Worm (Caenorhabditis elegans) whole organism, L4 larva: ENCODE data around the gene W09G12.10.
A peak's percentile ranks its signal among the peaks of the same experiment; 100 is the strongest.

Source experiments
- Y48G9A.11 ChIP-seq: fragments of 200-800 bp; sonication (Bioruptor generic); IDR thresholded peaks from 2 replicates; pipeline ENCODE4 v1.3.6; 2022; ENCODE audit warnings: missing genetic modification reagents, missing genetic modification characterization, missing compliant biosample characterization
- Y5F2A.4 ChIP-seq: fragments of 200-800 bp; sonication (Bioruptor generic); optimal IDR thresholded peaks from 2 replicates; lab custom pipeline; 2018; ENCODE audit warnings: mild to moderate bottlenecking, missing genetic modification characterization, missing compliant biosample characterization
- ZK337.2 ChIP-seq: fragments of 200-800 bp; sonication (Bioruptor generic); IDR thresholded peaks from 2 replicates; pipeline ENCODE4 v1.3.6; 2022; ENCODE audit warnings: missing genetic modification reagents, missing genetic modification characterization, missing compliant biosample characterization
- arid-1 ChIP-seq: fragments of 200-800 bp; sonication (Bioruptor generic); conservative IDR thresholded peaks from 2 replicates; pipeline ENCODE4 v1.3.6; 2022; ENCODE audit warnings: missing genetic modification reagents, missing genetic modification characterization, missing compliant biosample characterization
- attf-4 ChIP-seq: sonication (generic microtip); optimal IDR thresholded peaks from 3 replicates; lab custom pipeline; 2017; ENCODE audit warnings: missing biosample characterization, missing genetic modification characterization
- ceh-28 ChIP-seq: fragments of 150-350 bp; optimal IDR thresholded peaks from 2 replicates; lab custom pipeline; 2014; ENCODE audit warnings: missing biosample characterization, missing genetic modification reagents, missing genetic modification characterization
- ceh-32 ChIP-seq: sonication (generic microtip); optimal IDR thresholded peaks from 2 replicates; lab custom pipeline; 2016; ENCODE audit warnings: mild to moderate bottlenecking, missing genetic modification characterization, missing compliant biosample characterization; ENCODE audit not compliant: poor library complexity
- ctbp-1 ChIP-seq: fragments of 200-800 bp; sonication (Bioruptor generic); IDR thresholded peaks from 2 replicates; pipeline ENCODE4 v1.3.6; 2022; ENCODE audit warnings: missing genetic modification reagents, missing genetic modification characterization, missing compliant biosample characterization
- daf-12 ChIP-seq: fragments of 150-350 bp; optimal IDR thresholded peaks from 2 replicates; lab custom pipeline; 2014; ENCODE audit warnings: missing biosample characterization, missing genetic modification reagents, missing genetic modification characterization
- daf-16 ChIP-seq, 3 experiments: sonication (generic microtip); optimal IDR thresholded peaks; 2 replicates each; lab custom pipeline; 2016 to 2017; ENCODE audit warnings: missing genetic modification characterization in 3 of 3, missing genetic modification reagents in 3 of 3, mild to moderate bottlenecking in 2 of 3, missing compliant biosample characterization in 2 of 3, missing biosample characterization in 1 of 3, moderate library complexity in 1 of 3
- dmd-6 ChIP-seq: fragments of 200-800 bp; sonication (Bioruptor generic); IDR thresholded peaks from 2 replicates; pipeline ENCODE4 v1.3.6; 2022; ENCODE audit warnings: missing genetic modification reagents, missing genetic modification characterization, missing compliant biosample characterization
- dmd-8 ChIP-seq: fragments of 200-800 bp; sonication (Bioruptor generic); IDR thresholded peaks from 2 replicates; pipeline ENCODE4 v1.3.6; 2022; ENCODE audit warnings: missing genetic modification characterization, missing compliant biosample characterization
- dpl-1 ChIP-seq: fragments of 150-350 bp; optimal IDR thresholded peaks from 2 replicates; lab custom pipeline; 2014; ENCODE audit warnings: missing biosample characterization, missing genetic modification reagents, missing genetic modification characterization
- dve-1 ChIP-seq: sonication (generic microtip); optimal IDR thresholded peaks from 2 replicates; lab custom pipeline; 2017; ENCODE audit warnings: antibody characterized with exemption, mild to moderate bottlenecking, missing genetic modification characterization, missing compliant biosample characterization; ENCODE audit not compliant: insufficient read depth
- egl-43 ChIP-seq: fragments of 200-800 bp; sonication (Bioruptor generic); IDR thresholded peaks from 2 replicates; pipeline ENCODE4 v1.3.6; 2022; ENCODE audit warnings: missing genetic modification reagents, missing genetic modification characterization, missing compliant biosample characterization
- fos-1 ChIP-seq: fragments of 150-350 bp; optimal IDR thresholded peaks from 2 replicates; lab custom pipeline; 2014; ENCODE audit warnings: missing biosample characterization, missing genetic modification characterization
- hlh-11 ChIP-seq: fragments of 200-800 bp; sonication (Bioruptor generic); optimal IDR thresholded peaks from 2 replicates; lab custom pipeline; 2018; ENCODE audit warnings: mild to moderate bottlenecking, missing genetic modification characterization, missing compliant biosample characterization
- lin-1 ChIP-seq: fragments of 200-800 bp; sonication (Bioruptor generic); IDR thresholded peaks from 2 replicates; pipeline ENCODE4 v1.3.6; 2022; ENCODE audit warnings: missing genetic modification reagents, missing genetic modification characterization, missing compliant biosample characterization
- lin-38 ChIP-seq: fragments of 200-800 bp; sonication (Bioruptor generic); IDR thresholded peaks from 2 replicates; pipeline ENCODE4 v1.3.6; 2022; ENCODE audit warnings: missing genetic modification reagents, missing genetic modification characterization, missing compliant biosample characterization
- lsy-2 ChIP-seq, 2 experiments: fragments of 150-350 bp in 1 of 2; sonication (generic microtip) in 1 of 2; optimal IDR thresholded peaks; 2 replicates each; lab custom pipeline; 2014 to 2017; ENCODE audit warnings: missing biosample characterization in 2 of 2, missing genetic modification characterization in 2 of 2
- mep-1 ChIP-seq: fragments of 150-350 bp; sonication (generic microtip); optimal IDR thresholded peaks from 3 replicates; lab custom pipeline; 2014; ENCODE audit warnings: missing biosample characterization, missing genetic modification characterization
- mxl-3 ChIP-seq: fragments of 200-800 bp; sonication (Bioruptor generic); optimal IDR thresholded peaks from 2 replicates; lab custom pipeline; 2018; ENCODE audit warnings: mild to moderate bottlenecking, missing genetic modification characterization, missing compliant biosample characterization
- nhr-28 ChIP-seq: fragments of 150-350 bp; optimal IDR thresholded peaks from 2 replicates; lab custom pipeline; 2014; ENCODE audit warnings: missing biosample characterization, missing genetic modification characterization
- nhr-41 ChIP-seq: fragments of 200-800 bp; sonication (Bioruptor generic); IDR thresholded peaks from 2 replicates; pipeline ENCODE4 v1.3.6; 2022; ENCODE audit warnings: missing genetic modification reagents, missing genetic modification characterization, missing compliant biosample characterization
- nhr-77 ChIP-seq: fragments of 150-350 bp; optimal IDR thresholded peaks from 2 replicates; lab custom pipeline; 2014; ENCODE audit warnings: missing biosample characterization, missing genetic modification characterization
- pqm-1 ChIP-seq: sonication (generic microtip); optimal IDR thresholded peaks from 2 replicates; lab custom pipeline; 2017; ENCODE audit warnings: missing biosample characterization, missing genetic modification characterization
- rbr-2 ChIP-seq: sonication (generic microtip); optimal IDR thresholded peaks from 2 replicates; lab custom pipeline; 2016; ENCODE audit warnings: missing genotype, missing genetic modification characterization, missing compliant biosample characterization
- saeg-2 ChIP-seq: fragments of 200-800 bp; sonication (Bioruptor generic); IDR thresholded peaks from 2 replicates; pipeline ENCODE4 v1.3.6; 2022; ENCODE audit warnings: missing genetic modification reagents, missing genetic modification characterization, missing compliant biosample characterization
- skn-1 ChIP-seq: fragments of 150-350 bp; optimal IDR thresholded peaks from 2 replicates; lab custom pipeline; 2014; ENCODE audit warnings: missing biosample characterization, missing genetic modification characterization
- spr-1 ChIP-seq: sonication (generic microtip); optimal IDR thresholded peaks from 2 replicates; lab custom pipeline; 2016; ENCODE audit warnings: mild to moderate bottlenecking, missing genetic modification characterization, missing compliant biosample characterization
- spr-3 ChIP-seq: fragments of 200-800 bp; sonication (Bioruptor generic); optimal IDR thresholded peaks from 2 replicates; lab custom pipeline; 2018; ENCODE audit warnings: mild to moderate bottlenecking, missing genetic modification characterization, missing compliant biosample characterization
- tag-97 ChIP-seq: fragments of 200-800 bp; sonication (Bioruptor generic); IDR thresholded peaks from 2 replicates; pipeline ENCODE4 v1.3.6; 2022; ENCODE audit warnings: missing genetic modification characterization, missing compliant biosample characterization
- unc-62 ChIP-seq, 3 experiments: fragments of 150-350 bp in 1 of 3; sonication (generic microtip); optimal IDR thresholded peaks in 2 of 3; peaks in 1 of 3; 1 replicate in 1 of 3; 2 replicates in 2 of 3; lab custom pipeline; 2014 to 2017; ENCODE audit warnings: missing biosample characterization in 3 of 3, missing genetic modification characterization in 3 of 3, missing genetic modification reagents in 3 of 3, missing genotype in 1 of 3
- ztf-7 ChIP-seq: fragments of 150-350 bp; optimal IDR thresholded peaks from 2 replicates; lab custom pipeline; 2014; ENCODE audit warnings: missing biosample characterization, missing genetic modification characterization

W09G12.10 gene

DNA sequence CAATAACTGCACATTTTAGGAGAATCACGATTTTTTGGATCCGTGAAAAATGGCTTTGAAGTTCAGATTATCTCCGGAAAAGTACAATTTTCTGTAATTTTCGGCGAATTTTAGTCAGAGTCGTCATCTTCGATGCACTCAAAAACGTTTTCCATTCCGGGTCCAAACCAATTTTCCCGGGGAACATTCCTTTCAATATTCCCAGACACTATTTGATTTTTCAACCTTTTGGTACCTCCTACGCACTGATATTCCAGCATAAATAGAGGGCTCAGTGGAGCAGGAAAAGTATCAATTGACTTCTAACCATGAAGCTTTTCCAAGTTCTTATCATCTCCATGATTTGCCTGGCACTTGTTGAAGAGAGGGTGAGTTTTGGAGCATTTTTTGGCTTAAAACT is 10.5 kb upstream of the W09G12.10 start, which contains the start of gene W09G12.6:
W09G12.6 (plus strand) TSS at position 301 of the 400 bp plus-strand sequence.
- no peak for TF ChIP-seq lsy-2 (tag; optimal IDR thresholded peaks at IDR 0.05; lab: Kevin White, UChicago)
- TF ChIP-seq dmd-8 (GFP tag; lab: Robert Waterston, UW) = no peak
- no peak for TF ChIP-seq nhr-77 (tag; lab: Kevin White, UChicago)
- TF ChIP-seq spr-1 (tag; lab: Kevin White, UChicago) = no peak
- TF ChIP-seq skn-1 (tag; lab: Kevin White, UChicago) = no peak
- TF ChIP-seq pqm-1 = no peak
- TF ChIP-seq egl-43 (GFP tag; lab: Robert Waterston, UW) = no peak
- no peak for TF ChIP-seq fos-1 (tag; lab: Kevin White, UChicago)
- TF ChIP-seq Y5F2A.4 (GFP tag; lab: Kevin White, UChicago) = no peak
- TF ChIP-seq saeg-2 (GFP tag; lab: Robert Waterston, UW) = no peak
- no peak for TF ChIP-seq dmd-6 (GFP tag; lab: Robert Waterston, UW)
- TF ChIP-seq daf-12 = no peak
- TF ChIP-seq dpl-1 (GFP tag; lab: Kevin White, UChicago) = no peak
- TF ChIP-seq tag-97 (GFP tag; lab: Robert Waterston, UW) = no peak
- no peak for TF ChIP-seq ceh-32 (tag; lab: Kevin White, UChicago)
- TF ChIP-seq rbr-2 (tag; lab: Kevin White, UChicago) = no peak

DNA sequence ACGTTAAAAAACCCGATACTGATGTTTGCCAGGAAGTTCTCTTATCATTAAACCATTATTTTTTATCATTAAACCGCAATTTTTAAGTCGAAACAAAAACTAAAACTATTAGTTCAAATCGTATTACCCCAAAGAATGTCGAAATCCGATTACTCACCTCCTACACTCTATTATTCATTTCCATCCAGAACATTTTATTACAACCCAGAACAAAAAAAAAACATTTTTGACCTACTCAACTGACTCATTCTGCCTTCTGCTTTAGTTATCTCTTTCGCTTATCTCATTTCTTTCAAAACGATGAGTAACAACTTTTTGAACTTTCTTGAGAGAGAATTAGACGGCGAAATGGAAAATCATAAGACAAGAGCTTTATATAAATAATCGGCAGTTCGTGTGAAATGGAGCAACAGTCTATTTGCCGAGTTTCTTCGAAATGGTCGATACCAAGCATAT is 7.6 kb upstream of the W09G12.10 start, which contains the start of gene W09G12.7:
W09G12.7 (plus strand) TSS at position 406 of the 456 bp plus-strand sequence.
- no peak for TF ChIP-seq dpl-1 (GFP tag; lab: Kevin White, UChicago)
- peak; percentile 67 for TF ChIP-seq dmd-6 (GFP tag; lab: Robert Waterston, UW)
- no peak for TF ChIP-seq spr-3 (GFP tag; lab: Kevin White, UChicago)
- TF ChIP-seq nhr-41 (GFP tag; lab: Robert Waterston, UW) = no peak
- peak; percentile 32 for TF ChIP-seq nhr-28 (tag; lab: Kevin White, UChicago)
- no peak for TF ChIP-seq hlh-11
- no peak for TF ChIP-seq daf-16 (GFP tag; optimal IDR thresholded peaks at IDR 0.05; lab: Kevin White, UChicago)
- TF ChIP-seq daf-16 (tag; optimal IDR thresholded peaks at IDR 0.05; lab: Kevin White, UChicago) = peak; percentile 6
- no peak for TF ChIP-seq ceh-28 (tag; lab: Kevin White, UChicago)
- no peak for TF ChIP-seq ZK337.2 (GFP tag; lab: Robert Waterston, UW)
- no peak for TF ChIP-seq mep-1 (tag; lab: Kevin White, UChicago)
- TF ChIP-seq attf-4 (tag; lab: Kevin White, UChicago) = no peak
- TF ChIP-seq mxl-3 (GFP tag; lab: Kevin White, UChicago) = no peak
- peak; percentile 47 for TF ChIP-seq nhr-77 (tag; lab: Kevin White, UChicago)
- no peak for TF ChIP-seq ztf-7 (tag; lab: Kevin White, UChicago)
- TF ChIP-seq dve-1 (tag; lab: Kevin White, UChicago) = peak; percentile 41
- TF ChIP-seq lin-1 (GFP tag; lab: Robert Waterston, UW) = no peak
- TF ChIP-seq lin-38 (GFP tag; lab: Robert Waterston, UW) = no peak
- peak; percentile 79 for TF ChIP-seq pqm-1
- TF ChIP-seq arid-1 (GFP tag; lab: Robert Waterston, UW) = no peak

DNA sequence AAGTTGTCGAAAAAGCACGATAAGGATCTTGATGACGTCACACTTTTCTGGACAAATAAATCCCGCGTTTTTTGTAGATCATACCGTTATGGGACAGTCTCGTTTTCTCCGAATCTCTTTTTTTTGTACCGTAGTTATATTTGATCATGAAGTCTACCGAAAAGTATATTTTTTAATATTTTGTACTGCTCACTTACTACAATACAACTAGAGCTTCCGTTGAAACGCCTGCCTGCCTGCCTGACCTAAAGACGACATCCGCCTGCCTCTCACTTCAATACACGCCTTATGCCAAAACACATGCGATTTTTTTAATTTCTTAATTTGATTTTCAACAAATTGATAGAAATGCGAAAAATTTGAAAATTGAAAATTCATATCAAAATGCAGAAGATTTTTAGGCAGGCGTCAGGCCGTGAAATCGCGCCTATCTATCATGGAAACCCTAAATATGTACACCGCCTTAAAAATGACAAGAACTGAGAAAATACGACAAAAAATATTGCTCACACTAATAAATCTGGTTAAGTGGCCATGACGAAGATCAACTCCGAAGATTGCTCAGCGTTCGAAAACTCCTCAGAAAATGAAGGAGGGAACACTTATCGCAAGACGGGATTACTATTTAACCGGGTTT is 4.6 kb upstream of the W09G12.10 start, which contains the start of gene W09G12.8:
W09G12.8 (plus strand) TSS at position 587 of the 637 bp plus-strand sequence.
- TF ChIP-seq ctbp-1 (GFP tag; lab: Robert Waterston, UW) (no peak), unc-62 (GFP tag; optimal IDR thresholded peaks at IDR 0.05 in 1 of 2; lab: Kevin White, UChicago) (peak in 1 of 2 experiments; percentile 91), unc-62 (tag; optimal IDR thresholded peaks at IDR 0.05; lab: Kevin White, UChicago) (no peak), Y48G9A.11 (GFP tag; lab: Robert Waterston, UW) (no peak)
